Fruit fly (Drosophila melanogaster) whole organism, prepupa: Measurements from ENCODE around the gene Mtr4.

Experiments
- CG10631 ChIP-seq: fragments of 200-800 bp; sonication (Bioruptor generic); optimal IDR thresholded peaks from 2 replicates; lab custom pipeline; 2016; ENCODE audit warnings: missing biosample characterization, missing genetic modification characterization
- CG11294 ChIP-seq: fragments of 200-800 bp; sonication (Bioruptor generic); IDR thresholded peaks from 2 replicates; pipeline ENCODE4 v1.3.6; 2022; ENCODE audit warnings: missing biosample characterization, missing genetic modification characterization
- CG11762 ChIP-seq: fragments of 200-800 bp; sonication (Bioruptor generic); optimal IDR thresholded peaks from 3 replicates; lab custom pipeline; 2016; ENCODE audit warnings: missing biosample characterization, missing genetic modification characterization; ENCODE audit not compliant: insufficient read depth
- CG11902 ChIP-seq: fragments of 200-800 bp; sonication (Bioruptor generic); optimal IDR thresholded peaks from 3 replicates; lab custom pipeline; 2016; ENCODE audit warnings: missing biosample characterization, missing genetic modification characterization
- CG15336 ChIP-seq: fragments of 200-800 bp; sonication (Bioruptor generic); IDR thresholded peaks from 2 replicates; pipeline ENCODE4 v1.3.6; 2022; ENCODE audit warnings: missing biosample characterization, missing genetic modification characterization
- CG3032 ChIP-seq: fragments of 200-800 bp; optimal IDR thresholded peaks from 2 replicates; lab custom pipeline; 2019; ENCODE audit warnings: missing biosample characterization, mild to moderate bottlenecking, missing genetic modification characterization, moderate library complexity
- CG31627 ChIP-seq: fragments of 200-800 bp; sonication (Bioruptor generic); optimal IDR thresholded peaks from 3 replicates; lab custom pipeline; 2016; ENCODE audit warnings: missing biosample characterization, missing genetic modification characterization
- CG32006 ChIP-seq: fragments of 200-800 bp; sonication (Bioruptor generic); optimal IDR thresholded peaks from 3 replicates; lab custom pipeline; 2017; ENCODE audit warnings: missing biosample characterization, mild to moderate bottlenecking, missing genetic modification characterization
- CG34406 ChIP-seq: fragments of 200-800 bp; sonication (Bioruptor generic); optimal IDR thresholded peaks from 3 replicates; lab custom pipeline; 2016; ENCODE audit warnings: missing biosample characterization, missing genetic modification characterization
- CG4318 ChIP-seq: fragments of 200-800 bp; sonication (Bioruptor generic); optimal IDR thresholded peaks from 3 replicates; lab custom pipeline; 2017; ENCODE audit warnings: missing biosample characterization, mild to moderate bottlenecking, missing genetic modification characterization
- CG6163 ChIP-seq: fragments of 200-800 bp; sonication (Bioruptor generic); IDR thresholded peaks from 3 replicates; pipeline ENCODE4 v1.3.6; 2022; ENCODE audit warnings: missing biosample characterization, missing genetic modification characterization
- CG6276 ChIP-seq: fragments of 200-800 bp; sonication (Bioruptor generic); optimal IDR thresholded peaks from 2 replicates; lab custom pipeline; 2017; ENCODE audit warnings: missing biosample characterization, mild to moderate bottlenecking, missing genetic modification characterization
- CG7368 ChIP-seq: fragments of 200-800 bp; sonication (Bioruptor generic); optimal IDR thresholded peaks from 3 replicates; lab custom pipeline; 2016; ENCODE audit warnings: missing biosample characterization, missing genetic modification characterization
- CG8119 ChIP-seq: fragments of 200-800 bp; sonication (Bioruptor generic); IDR thresholded peaks from 3 replicates; pipeline ENCODE4 v1.3.6; 2022; ENCODE audit warnings: missing biosample characterization, missing genetic modification characterization
- Eip93F ChIP-seq: fragments of 200-800 bp; sonication (Bioruptor generic); optimal IDR thresholded peaks from 2 replicates; lab custom pipeline; 2016; ENCODE audit warnings: missing biosample characterization, mild to moderate bottlenecking, missing genetic modification characterization
- Ets21C ChIP-seq: fragments of 200-800 bp; sonication (Bioruptor generic); optimal IDR thresholded peaks from 3 replicates; lab custom pipeline; 2016; ENCODE audit warnings: missing biosample characterization, missing genetic modification characterization
- Ets96B ChIP-seq: fragments of 200-800 bp; optimal IDR thresholded peaks from 2 replicates; lab custom pipeline; 2019; ENCODE audit warnings: missing biosample characterization, mild to moderate bottlenecking, missing genetic modification characterization, moderate library complexity
- Hr39 ChIP-seq: fragments of 200-800 bp; sonication (Bioruptor generic); optimal IDR thresholded peaks from 2 replicates; lab custom pipeline; 2016; ENCODE audit warnings: missing biosample characterization, missing genetic modification characterization
- Hr4 ChIP-seq: fragments of 200-800 bp; sonication (Bioruptor generic); optimal IDR thresholded peaks from 3 replicates; lab custom pipeline; 2016; ENCODE audit warnings: missing biosample characterization, missing genetic modification characterization
- Lpt ChIP-seq: fragments of 200-800 bp; sonication (Bioruptor generic); optimal IDR thresholded peaks from 3 replicates; lab custom pipeline; 2016; ENCODE audit warnings: missing biosample characterization, missing genetic modification characterization
- Met ChIP-seq: fragments of 200-800 bp; sonication (Bioruptor generic); optimal IDR thresholded peaks from 3 replicates; lab custom pipeline; 2016; ENCODE audit warnings: missing biosample characterization, missing genetic modification characterization
- Smox ChIP-seq: fragments of 200-800 bp; sonication (Bioruptor generic); optimal IDR thresholded peaks from 3 replicates; lab custom pipeline; 2016; ENCODE audit warnings: missing biosample characterization, missing genetic modification characterization
- Sox14 ChIP-seq: fragments of 200-800 bp; sonication (Bioruptor generic); optimal IDR thresholded peaks from 3 replicates; lab custom pipeline; 2016; ENCODE audit warnings: missing biosample characterization, missing genetic modification characterization
- Sox15 ChIP-seq: fragments of 200-800 bp; sonication (Bioruptor generic); optimal IDR thresholded peaks from 3 replicates; lab custom pipeline; 2016; ENCODE audit warnings: missing biosample characterization, missing genetic modification characterization
- achi ChIP-seq: fragments of 200-800 bp; sonication (Bioruptor generic); optimal IDR thresholded peaks from 3 replicates; lab custom pipeline; 2016; ENCODE audit warnings: missing biosample characterization, missing genetic modification characterization
- acj6 ChIP-seq: fragments of 200-800 bp; sonication (Bioruptor generic); optimal IDR thresholded peaks from 3 replicates; lab custom pipeline; 2016; ENCODE audit warnings: missing biosample characterization, missing genetic modification characterization
- cyc ChIP-seq: fragments of 200-800 bp; sonication (Bioruptor generic); optimal IDR thresholded peaks from 3 replicates; lab custom pipeline; 2016; ENCODE audit warnings: missing biosample characterization, missing genetic modification characterization
- dsx ChIP-seq: fragments of 200-800 bp; optimal IDR thresholded peaks from 3 replicates; lab custom pipeline; 2019; ENCODE audit warnings: missing biosample characterization, mild to moderate bottlenecking, missing genetic modification characterization, moderate library complexity; ENCODE audit not compliant: poor library complexity, severe bottlenecking
- eg ChIP-seq: fragments of 200-800 bp; sonication (Bioruptor generic); IDR thresholded peaks from 3 replicates; pipeline ENCODE4 v1.3.6; 2022; ENCODE audit warnings: missing biosample characterization, missing genetic modification characterization
- esn ChIP-seq: fragments of 200-800 bp; sonication (Bioruptor generic); optimal IDR thresholded peaks from 2 replicates; lab custom pipeline; 2016; ENCODE audit warnings: missing biosample characterization, mild to moderate bottlenecking, missing genetic modification characterization, moderate library complexity
- fd59A ChIP-seq: fragments of 200-800 bp; sonication (Bioruptor generic); optimal IDR thresholded peaks from 2 replicates; lab custom pipeline; 2017; ENCODE audit warnings: missing biosample characterization, mild to moderate bottlenecking, missing genetic modification characterization, missing genetic modification reagents
- fd85E ChIP-seq: fragments of 200-800 bp; sonication (Bioruptor generic); optimal IDR thresholded peaks from 3 replicates; lab custom pipeline; 2016; ENCODE audit warnings: missing biosample characterization, missing genetic modification characterization
- lz ChIP-seq: fragments of 200-800 bp; sonication (Bioruptor generic); optimal IDR thresholded peaks from 3 replicates; lab custom pipeline; 2016; ENCODE audit warnings: missing biosample characterization, missing genetic modification characterization
- net ChIP-seq: fragments of 200-800 bp; sonication (Bioruptor generic); optimal IDR thresholded peaks from 3 replicates; lab custom pipeline; 2016; ENCODE audit warnings: missing biosample characterization, missing genetic modification characterization
- pdm3 ChIP-seq: fragments of 200-800 bp; sonication (Bioruptor generic); optimal IDR thresholded peaks from 3 replicates; lab custom pipeline; 2016; ENCODE audit warnings: missing biosample characterization, missing genetic modification characterization
- ss ChIP-seq, 2 experiments: fragments of 200-800 bp; sonication (Bioruptor generic); optimal IDR thresholded peaks; 2 replicates in 1 of 2; 3 replicates in 1 of 2; lab custom pipeline; 2017 to 2018; ENCODE audit warnings: mild to moderate bottlenecking in 2 of 2, missing biosample characterization in 2 of 2, missing genetic modification characterization in 2 of 2, moderate library complexity in 1 of 2
- topi ChIP-seq: fragments of 200-800 bp; sonication (Bioruptor generic); optimal IDR thresholded peaks from 3 replicates; lab custom pipeline; 2016; ENCODE audit warnings: missing biosample characterization, missing genetic modification characterization
- vri ChIP-seq: fragments of 200-800 bp; sonication (Bioruptor generic); optimal IDR thresholded peaks from 3 replicates; lab custom pipeline; 2016; ENCODE audit warnings: missing biosample characterization, mild to moderate bottlenecking, missing genetic modification characterization

The Mtr4 gene

DNA sequence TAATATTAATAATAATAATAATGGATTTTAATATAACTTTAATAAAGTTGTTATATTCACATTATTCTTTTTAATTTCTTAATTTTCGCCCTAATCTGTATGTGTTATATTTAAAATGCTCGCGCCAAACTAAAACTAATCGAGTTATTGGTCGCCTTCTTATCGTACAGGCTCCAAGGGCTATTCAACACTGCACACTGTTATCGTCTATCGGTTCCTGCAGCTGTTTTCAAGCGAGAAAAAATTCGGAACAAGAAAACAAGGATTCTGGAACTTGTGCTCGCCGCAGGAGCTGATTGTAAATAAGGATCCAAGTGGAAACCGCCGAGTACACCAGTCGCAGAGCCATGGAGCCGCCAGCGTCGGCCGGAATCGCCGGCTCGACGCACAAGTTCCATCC, 12.0 kb downstream of the Mtr4 start, which contains the start of gene CG3793:
TSS of gene CG3793 (plus strand) at position 192 of the 400 bp plus-strand sequence.
- TF ChIP-seq acj6 (GFP tag; lab: Kevin White, UChicago) = no peak
- no peak for TF ChIP-seq CG4318
- TF ChIP-seq CG7368 (GFP tag; lab: Kevin White, UChicago) = no peak
- TF ChIP-seq fd59A (GFP tag; lab: Kevin White, UChicago) = no peak
- no peak for TF ChIP-seq net
- TF ChIP-seq achi (GFP tag; lab: Kevin White, UChicago) = no peak
- no peak for TF ChIP-seq Sox14 (GFP tag; lab: Kevin White, UChicago)
- no peak for TF ChIP-seq CG8119 (GFP tag; lab: Robert Waterston, UW)
- no peak for TF ChIP-seq eg (GFP tag; lab: Robert Waterston, UW)
- no peak for TF ChIP-seq CG3032 (tag; lab: Kevin White, UChicago)
- TF ChIP-seq esn = no peak
- no peak for TF ChIP-seq Hr4 (GFP tag; lab: Kevin White, UChicago)
- TF ChIP-seq Ets96B = no peak
- TF ChIP-seq dsx (GFP tag; lab: Kevin White, UChicago) = no peak
- TF ChIP-seq topi = no peak

DNA sequence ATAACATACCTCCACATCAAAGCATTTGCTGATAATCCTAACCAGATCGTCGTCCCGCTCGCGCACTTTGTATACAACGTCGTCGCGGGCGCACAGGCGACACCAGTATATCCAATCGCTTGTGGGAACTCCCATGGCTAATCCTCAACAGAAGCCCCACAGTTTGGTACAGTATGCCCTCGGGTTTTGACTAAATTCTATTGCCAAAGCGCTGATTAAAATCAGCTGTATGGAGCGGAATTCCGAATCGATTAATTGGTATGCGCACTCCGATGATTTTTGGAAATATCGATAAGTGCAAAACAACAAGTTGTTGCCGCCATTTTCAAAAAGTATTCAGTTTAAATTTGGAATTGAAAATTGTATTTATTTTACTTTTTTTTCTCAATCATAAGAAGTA, 16.0 kb downstream of the Mtr4 start, which contains the start of gene wek:
TSS of gene wek (minus strand) at position 253 of the 400 bp plus-strand sequence.
- TF ChIP-seq CG32006 (no peak), Lpt (GFP tag; lab: Kevin White, UChicago) (no peak), Ets96B (no peak), Smox (GFP tag; lab: Kevin White, UChicago) (no peak), Sox15 (GFP tag; lab: Kevin White, UChicago) (no peak), dsx (GFP tag; lab: Kevin White, UChicago) (no peak), Hr4 (GFP tag; lab: Kevin White, UChicago) (no peak), CG3032 (tag; lab: Kevin White, UChicago) (no peak), CG31627 (GFP tag; lab: Kevin White, UChicago) (no peak), fd85E (GFP tag; lab: Kevin White, UChicago) (no peak), Ets21C (GFP tag; lab: Kevin White, UChicago) (no peak), ss (GFP tag; optimal IDR thresholded peaks at IDR 0.05; lab: Kevin White, UChicago) (no peak), Hr39 (no peak), CG10631 (GFP tag; lab: Kevin White, UChicago) (no peak), acj6 (GFP tag; lab: Kevin White, UChicago) (no peak), CG7368 (GFP tag; lab: Kevin White, UChicago) (no peak)

DNA sequence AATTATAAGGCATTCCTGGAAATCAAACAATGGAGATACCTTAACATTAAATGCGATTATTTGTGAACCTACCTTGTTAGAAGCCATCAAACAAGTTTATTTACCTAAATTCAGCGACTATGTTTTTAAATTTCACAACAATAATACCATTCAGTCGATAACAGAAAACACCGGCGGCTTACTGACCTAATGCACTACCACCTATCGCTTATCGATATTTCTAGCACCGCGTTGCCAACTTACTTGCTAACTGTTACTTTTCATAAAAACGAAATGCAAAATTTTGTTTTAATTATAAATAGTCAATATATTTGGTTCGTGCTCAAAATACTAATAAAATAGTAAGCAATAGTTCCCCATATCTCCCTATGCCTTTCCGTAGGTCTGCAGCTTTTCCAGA, 18.9 kb downstream of the Mtr4 start, which contains the start of gene Ku80:
TSS of gene Ku80 (minus strand) at position 182 of the 400 bp plus-strand sequence.
- no peak for TF ChIP-seq CG6163
- no peak for TF ChIP-seq CG31627 (GFP tag; lab: Kevin White, UChicago)
- TF ChIP-seq Eip93F = no peak
- no peak for TF ChIP-seq Met
- no peak for TF ChIP-seq vri (GFP tag; lab: Kevin White, UChicago)
- TF ChIP-seq topi = no peak
- no peak for TF ChIP-seq pdm3

DNA sequence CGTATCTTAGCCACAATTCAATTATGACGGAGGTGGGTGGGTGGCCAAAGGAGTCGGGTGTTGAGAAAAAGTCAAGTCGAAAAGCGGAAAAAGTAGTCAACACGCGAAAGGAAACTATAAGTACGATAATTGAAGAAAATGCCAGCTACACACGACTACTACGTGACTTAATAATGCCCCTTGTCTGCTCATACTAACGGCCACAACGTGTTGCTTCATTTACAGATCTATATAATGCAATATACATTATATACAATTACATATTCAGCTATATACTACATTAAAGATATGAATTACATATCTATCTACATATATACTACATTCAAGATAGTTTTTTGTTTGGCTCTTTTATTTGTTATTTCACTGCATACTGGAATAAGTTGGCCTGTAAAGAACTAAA, 20.9 kb downstream of the Mtr4 start, which contains the start of gene CG31826:
TSS of gene CG31826 (minus strand) at position 101 of the 400 bp plus-strand sequence.
- TF ChIP-seq CG34406 = no peak
- TF ChIP-seq CG31627 (GFP tag; lab: Kevin White, UChicago) = no peak
- no peak for TF ChIP-seq CG11902
- no peak for TF ChIP-seq CG15336 (GFP tag; lab: Robert Waterston, UW)
- no peak for TF ChIP-seq CG6163
- no peak for TF ChIP-seq fd59A (GFP tag; lab: Kevin White, UChicago)
- TF ChIP-seq CG8119 (GFP tag; lab: Robert Waterston, UW) = no peak
- no peak for TF ChIP-seq CG11294
- no peak for TF ChIP-seq ss (GFP tag; optimal IDR thresholded peaks at IDR 0.05; lab: Kevin White, UChicago)
- TF ChIP-seq CG11762 (GFP tag; lab: Kevin White, UChicago) = no peak
- no peak for TF ChIP-seq Smox (GFP tag; lab: Kevin White, UChicago)
- no peak for TF ChIP-seq lz (GFP tag; lab: Kevin White, UChicago)
- TF ChIP-seq CG6276 (GFP tag; lab: Kevin White, UChicago) = no peak
- no peak for TF ChIP-seq CG10631 (GFP tag; lab: Kevin White, UChicago)
- TF ChIP-seq eg (GFP tag; lab: Robert Waterston, UW) = no peak
- TF ChIP-seq cyc (GFP tag; lab: Kevin White, UChicago) = no peak
- TF ChIP-seq net = no peak
